Fruit fly (Drosophila melanogaster): ENCODE measurements around the gene CG7564.

DNA sequence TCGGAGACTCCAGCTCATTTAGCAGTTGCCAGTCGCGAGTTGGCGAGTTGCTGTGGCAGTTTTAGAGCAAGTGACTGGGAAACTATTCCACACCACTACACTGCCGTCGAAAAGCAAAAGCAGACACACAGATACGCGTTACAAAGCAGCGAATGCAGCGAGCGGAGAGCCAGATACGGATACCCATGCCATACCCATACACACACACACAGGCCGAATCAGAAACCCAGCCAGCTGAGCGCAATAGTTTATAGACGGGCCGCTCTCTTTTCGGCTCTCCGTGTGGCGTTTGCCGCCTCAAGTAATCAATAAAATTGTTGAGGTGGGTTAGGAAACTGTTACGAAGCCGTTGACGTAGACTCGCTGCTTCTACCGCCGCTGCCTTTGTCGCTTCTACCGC is 59.7 kb downstream of the CG7564 start:
- TF ChIP-seq Hr83 (GFP tag; optimal IDR thresholded peaks at IDR 0.05; ENCODE audit: poor library complexity, severe bottlenecking) (no peak), Sp1 (GFP tag; optimal IDR thresholded peaks at IDR 0.05) (no peak), Rel (GFP tag; optimal IDR thresholded peaks at IDR 0.05) (no peak), Rel (tag; optimal IDR thresholded peaks at IDR 0.05) (no peak), CG32264 (GFP tag; optimal IDR thresholded peaks at IDR 0.05) (no peak)
